Worm (Caenorhabditis elegans) whole organism, L4 larva: ENCODE results near the gene polk-1.

ENCODE experiments used
- aly-2 ChIP-seq: sonication (generic microtip); optimal IDR thresholded peaks from 2 replicates; lab custom pipeline; 2018; ENCODE audit warnings: missing biosample characterization, missing genetic modification characterization
- dve-1 ChIP-seq: sonication (generic microtip); optimal IDR thresholded peaks from 2 replicates; lab custom pipeline; 2017; ENCODE audit warnings: antibody characterized with exemption, mild to moderate bottlenecking, missing genetic modification characterization, missing compliant biosample characterization; ENCODE audit not compliant: insufficient read depth
- hif-1 ChIP-seq, 2 experiments: sonication (generic microtip); optimal IDR thresholded peaks; 2 replicates each; lab custom pipeline; 2016 to 2017; ENCODE audit warnings: missing compliant biosample characterization in 2 of 2, missing genetic modification characterization in 2 of 2, missing genetic modification reagents in 2 of 2, missing genotype in 2 of 2, mild to moderate bottlenecking in 1 of 2
- lir-3 ChIP-seq: sonication (generic microtip); optimal IDR thresholded peaks from 2 replicates; lab custom pipeline; 2016; ENCODE audit warnings: mild to moderate bottlenecking, missing genetic modification characterization, missing compliant biosample characterization
- nhr-111 ChIP-seq: fragments of 200-800 bp; sonication (Bioruptor generic); optimal IDR thresholded peaks from 2 replicates; lab custom pipeline; 2018; ENCODE audit warnings: mild to moderate bottlenecking, missing genetic modification characterization, missing compliant biosample characterization
- nhr-237 ChIP-seq: sonication (generic microtip); optimal IDR thresholded peaks from 2 replicates; lab custom pipeline; 2017; ENCODE audit warnings: missing biosample characterization, missing genetic modification characterization
- nhr-28 ChIP-seq: fragments of 150-350 bp; optimal IDR thresholded peaks from 2 replicates; lab custom pipeline; 2014; ENCODE audit warnings: missing biosample characterization, missing genetic modification characterization
- snpc-4 ChIP-seq: fragments of 150-350 bp; optimal IDR thresholded peaks from 2 replicates; lab custom pipeline; 2014; ENCODE audit warnings: missing biosample characterization, missing genetic modification characterization
- unc-39 ChIP-seq: sonication (generic microtip); optimal IDR thresholded peaks from 2 replicates; lab custom pipeline; 2017; ENCODE audit warnings: missing biosample characterization, missing genetic modification characterization

DNA sequence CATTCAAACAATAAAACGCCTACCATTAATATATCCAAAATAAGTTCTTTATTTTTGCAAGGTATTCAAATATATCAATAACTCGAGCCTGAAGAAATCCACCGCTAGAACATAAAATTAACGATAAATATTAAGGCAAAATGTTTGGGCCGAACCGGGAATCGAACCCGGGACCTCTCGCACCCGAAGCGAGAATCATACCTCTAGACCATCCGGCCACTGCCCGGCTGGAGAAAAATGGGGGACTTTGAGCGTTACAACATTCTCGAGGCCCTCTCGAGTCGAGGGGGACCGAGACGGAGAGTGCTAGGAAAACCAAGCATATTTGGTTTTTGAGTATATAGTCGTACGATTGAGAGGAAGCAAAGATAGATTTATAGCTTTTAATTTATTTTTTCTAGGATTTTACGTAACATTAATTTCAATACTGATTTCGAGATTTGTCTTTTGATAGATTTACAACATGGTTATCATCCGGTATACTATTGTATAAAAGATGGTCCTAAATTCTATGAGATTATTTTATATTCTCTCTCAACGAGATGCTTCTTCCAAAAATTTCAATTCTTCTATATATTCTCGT is 21.9 kb upstream of the polk-1 start, which contains the start of gene flp-23:
- no peak for TF ChIP-seq nhr-237 (tag; lab: Kevin White, UChicago)
- no peak for TF ChIP-seq nhr-111
- no peak for TF ChIP-seq unc-39 (tag; lab: Kevin White, UChicago)
- TF ChIP-seq dve-1 (tag; lab: Kevin White, UChicago), result peak; percentile 2
- TF ChIP-seq nhr-28, result no peak
- no peak for TF ChIP-seq snpc-4 (tag; lab: Kevin White, UChicago)
- TF ChIP-seq hif-1 (tag; optimal IDR thresholded peaks at IDR 0.05; lab: Kevin White, UChicago), result no peak
- no peak for TF ChIP-seq aly-2 (tag; lab: Kevin White, UChicago)
- no peak for TF ChIP-seq lir-3 (tag; lab: Kevin White, UChicago)
